Worm (Caenorhabditis elegans) whole organism, late embryonic: ENCODE measurements around the gene Y49F6B.8.

ENCODE experiments used
- C08G9.2 ChIP-seq: sonication (generic microtip); optimal IDR thresholded peaks from 2 replicates; lab custom pipeline; 2016; ENCODE audit warnings: mild to moderate bottlenecking, missing genetic modification characterization, moderate library complexity, missing compliant biosample characterization
- C38D4.7 ChIP-seq: fragments of 200-800 bp; sonication (Bioruptor generic); optimal IDR thresholded peaks from 2 replicates; lab custom pipeline; 2018; ENCODE audit warnings: mild to moderate bottlenecking, missing genetic modification characterization, moderate library complexity, missing compliant biosample characterization
- K02D7.2 ChIP-seq: sonication (generic microtip); optimal IDR thresholded peaks from 2 replicates; lab custom pipeline; 2017; ENCODE audit warnings: mild to moderate bottlenecking, missing genetic modification characterization, missing compliant biosample characterization
- K09A11.1 ChIP-seq: sonication (generic microtip); optimal IDR thresholded peaks from 2 replicates; lab custom pipeline; 2017; ENCODE audit warnings: antibody characterized with exemption, mild to moderate bottlenecking, missing genetic modification characterization, missing compliant biosample characterization; ENCODE audit not compliant: insufficient read depth
- T23F11.4 ChIP-seq: fragments of 200-800 bp; sonication (Bioruptor generic); optimal IDR thresholded peaks from 2 replicates; lab custom pipeline; 2018; ENCODE audit warnings: mild to moderate bottlenecking, missing genetic modification characterization, missing compliant biosample characterization
- Y22D7AL.16 ChIP-seq: sonication (generic microtip); optimal IDR thresholded peaks from 2 replicates; lab custom pipeline; 2016; ENCODE audit warnings: missing genetic modification characterization, missing compliant biosample characterization
- ama-1 ChIP-seq: fragments of 150-350 bp; optimal IDR thresholded peaks from 2 replicates; lab custom pipeline; 2014
- ceh-14 ChIP-seq: sonication (generic microtip); optimal IDR thresholded peaks from 2 replicates; lab custom pipeline; 2016; ENCODE audit warnings: missing genotype, missing genetic modification characterization, missing compliant biosample characterization
- ceh-18 ChIP-seq: sonication (generic microtip); optimal IDR thresholded peaks from 2 replicates; lab custom pipeline; 2016; ENCODE audit warnings: missing genetic modification characterization, missing compliant biosample characterization
- ceh-19 ChIP-seq: fragments of 200-800 bp; sonication (Bioruptor generic); optimal IDR thresholded peaks from 2 replicates; lab custom pipeline; 2018; ENCODE audit warnings: mild to moderate bottlenecking, missing genetic modification characterization, missing compliant biosample characterization
- ceh-2 ChIP-seq: sonication (generic microtip); optimal IDR thresholded peaks from 2 replicates; lab custom pipeline; 2016; ENCODE audit warnings: missing genotype, missing genetic modification characterization, missing compliant biosample characterization
- ceh-22 ChIP-seq: sonication (generic microtip); optimal IDR thresholded peaks from 2 replicates; lab custom pipeline; 2017; ENCODE audit warnings: missing biosample characterization, missing genetic modification characterization
- ceh-24 ChIP-seq: sonication (generic microtip); optimal IDR thresholded peaks from 2 replicates; lab custom pipeline; 2016; ENCODE audit warnings: mild to moderate bottlenecking, missing genetic modification characterization, missing compliant biosample characterization
- ceh-30 ChIP-seq: fragments of 150-350 bp; optimal IDR thresholded peaks from 2 replicates; lab custom pipeline; 2014; ENCODE audit warnings: missing biosample characterization, missing genetic modification characterization
- ceh-31 ChIP-seq: sonication (generic microtip); optimal IDR thresholded peaks from 2 replicates; lab custom pipeline; 2016; ENCODE audit warnings: missing genetic modification characterization, missing compliant biosample characterization
- ceh-6 ChIP-seq: fragments of 200-800 bp; sonication (Bioruptor generic); optimal IDR thresholded peaks from 2 replicates; lab custom pipeline; 2018; ENCODE audit warnings: mild to moderate bottlenecking, missing genetic modification characterization, missing compliant biosample characterization
- ceh-9 ChIP-seq: sonication (generic microtip); optimal IDR thresholded peaks from 2 replicates; lab custom pipeline; 2016; ENCODE audit warnings: mild to moderate bottlenecking, missing genetic modification characterization, inconsistent platforms, missing compliant biosample characterization
- che-1 ChIP-seq: sonication (generic microtip); optimal IDR thresholded peaks from 2 replicates; lab custom pipeline; 2016; ENCODE audit warnings: mild to moderate bottlenecking, missing genetic modification characterization, missing compliant biosample characterization
- dmd-4 ChIP-seq: sonication (generic microtip); optimal IDR thresholded peaks from 2 replicates; lab custom pipeline; 2016; ENCODE audit warnings: borderline replicate concordance, missing genetic modification characterization, missing compliant biosample characterization
- elt-2 ChIP-seq: sonication (generic microtip); optimal IDR thresholded peaks from 2 replicates; lab custom pipeline; 2016; ENCODE audit warnings: missing genetic modification reagents, missing genetic modification characterization, missing compliant biosample characterization
- elt-4 ChIP-seq: sonication (generic microtip); optimal IDR thresholded peaks from 2 replicates; lab custom pipeline; 2016; ENCODE audit warnings: missing genetic modification characterization, missing compliant biosample characterization
- eyg-1 ChIP-seq: sonication (generic microtip); optimal IDR thresholded peaks from 2 replicates; lab custom pipeline; 2016; ENCODE audit warnings: missing genotype, missing genetic modification characterization, missing compliant biosample characterization
- fax-1 ChIP-seq: sonication (generic microtip); optimal IDR thresholded peaks from 2 replicates; lab custom pipeline; 2016; ENCODE audit warnings: missing genotype, missing genetic modification characterization, missing compliant biosample characterization
- fkh-6 ChIP-seq: sonication (generic microtip); optimal IDR thresholded peaks from 2 replicates; lab custom pipeline; 2016; ENCODE audit warnings: missing genetic modification characterization, missing compliant biosample characterization
- gmeb-2 ChIP-seq: sonication (generic microtip); optimal IDR thresholded peaks from 2 replicates; lab custom pipeline; 2016; ENCODE audit warnings: missing genetic modification characterization, inconsistent platforms, missing compliant biosample characterization
- hlh-13 ChIP-seq: fragments of 200-800 bp; sonication (Bioruptor generic); optimal IDR thresholded peaks from 2 replicates; lab custom pipeline; 2018; ENCODE audit warnings: mild to moderate bottlenecking, missing genetic modification characterization, missing compliant biosample characterization
- hlh-15 ChIP-seq: sonication (generic microtip); optimal IDR thresholded peaks from 2 replicates; lab custom pipeline; 2016; ENCODE audit warnings: missing genetic modification characterization, missing compliant biosample characterization
- hlh-6 ChIP-seq: sonication (generic microtip); optimal IDR thresholded peaks from 2 replicates; lab custom pipeline; 2016; ENCODE audit warnings: missing genotype, missing genetic modification characterization, missing compliant biosample characterization
- lim-6 ChIP-seq: sonication (generic microtip); optimal IDR thresholded peaks from 2 replicates; lab custom pipeline; 2016; ENCODE audit warnings: missing genetic modification characterization, missing compliant biosample characterization
- lin-11 ChIP-seq: fragments of 200-800 bp; sonication (Bioruptor generic); optimal IDR thresholded peaks from 2 replicates; lab custom pipeline; 2018; ENCODE audit warnings: mild to moderate bottlenecking, missing genetic modification characterization, missing compliant biosample characterization
- madf-2 ChIP-seq: sonication (generic microtip); optimal IDR thresholded peaks from 2 replicates; lab custom pipeline; 2017; ENCODE audit warnings: missing genetic modification characterization, missing compliant biosample characterization
- mec-3 ChIP-seq: sonication (generic microtip); optimal IDR thresholded peaks from 2 replicates; lab custom pipeline; 2016; ENCODE audit warnings: borderline replicate concordance, missing genetic modification characterization, missing compliant biosample characterization
- nhr-11 ChIP-seq: fragments of 150-350 bp; optimal IDR thresholded peaks from 2 replicates; lab custom pipeline; 2014; ENCODE audit warnings: missing biosample characterization, missing genetic modification characterization
- npax-4 ChIP-seq: sonication (generic microtip); optimal IDR thresholded peaks from 2 replicates; lab custom pipeline; 2016; ENCODE audit warnings: missing genetic modification characterization, missing compliant biosample characterization
- odd-2 ChIP-seq: sonication (generic microtip); optimal IDR thresholded peaks from 2 replicates; lab custom pipeline; 2017; ENCODE audit warnings: antibody characterized with exemption, mild to moderate bottlenecking, missing genetic modification characterization, missing compliant biosample characterization
- pag-3 ChIP-seq: sonication (generic microtip); optimal IDR thresholded peaks from 2 replicates; lab custom pipeline; 2016; ENCODE audit warnings: missing compliant biosample characterization, missing genetic modification characterization, borderline replicate concordance
- pat-9 ChIP-seq: fragments of 200-800 bp; sonication (Bioruptor generic); optimal IDR thresholded peaks from 2 replicates; lab custom pipeline; 2018; ENCODE audit warnings: mild to moderate bottlenecking, missing genetic modification characterization, moderate library complexity, missing compliant biosample characterization
- pax-1 ChIP-seq: fragments of 150-350 bp; optimal IDR thresholded peaks from 2 replicates; lab custom pipeline; 2014; ENCODE audit warnings: missing biosample characterization, missing genetic modification characterization
- pha-2 ChIP-seq: sonication (generic microtip); optimal IDR thresholded peaks from 2 replicates; lab custom pipeline; 2017; ENCODE audit warnings: mild to moderate bottlenecking, missing genetic modification characterization, missing compliant biosample characterization
- pqm-1 ChIP-seq: sonication (generic microtip); optimal IDR thresholded peaks from 2 replicates; lab custom pipeline; 2016; ENCODE audit warnings: missing genetic modification characterization, missing compliant biosample characterization
- pros-1 ChIP-seq: fragments of 150-350 bp; optimal IDR thresholded peaks from 2 replicates; lab custom pipeline; 2014; ENCODE audit warnings: missing biosample characterization, missing genetic modification reagents, missing genetic modification characterization
- rnt-1 ChIP-seq: sonication (generic microtip); optimal IDR thresholded peaks from 2 replicates; lab custom pipeline; 2016; ENCODE audit warnings: missing genetic modification characterization, missing compliant biosample characterization
- sdc-2 ChIP-seq: sonication (generic microtip); optimal IDR thresholded peaks from 2 replicates; lab custom pipeline; 2016; ENCODE audit warnings: missing genotype, missing genetic modification characterization, missing compliant biosample characterization
- sox-2 ChIP-seq: fragments of 200-800 bp; sonication (Bioruptor generic); IDR thresholded peaks from 2 replicates; pipeline ENCODE4 v1.3.6; 2022; ENCODE audit warnings: missing genetic modification reagents, missing genetic modification characterization, missing compliant biosample characterization
- sox-4 ChIP-seq: sonication (generic microtip); optimal IDR thresholded peaks from 2 replicates; lab custom pipeline; 2017; ENCODE audit warnings: mild to moderate bottlenecking, missing genetic modification characterization, inconsistent platforms, missing compliant biosample characterization
- syd-9 ChIP-seq: sonication (generic microtip); optimal IDR thresholded peaks from 2 replicates; lab custom pipeline; 2016; ENCODE audit warnings: mild to moderate bottlenecking, missing genetic modification characterization, moderate library complexity, missing compliant biosample characterization
- tbx-2 ChIP-seq: sonication (generic microtip); optimal IDR thresholded peaks from 2 replicates; lab custom pipeline; 2016; ENCODE audit warnings: missing genetic modification characterization, missing compliant biosample characterization
- tbx-7 ChIP-seq: sonication (generic microtip); optimal IDR thresholded peaks from 2 replicates; lab custom pipeline; 2016; ENCODE audit warnings: missing genotype, missing genetic modification characterization, missing compliant biosample characterization
- unc-42 ChIP-seq: sonication (generic microtip); optimal IDR thresholded peaks from 2 replicates; lab custom pipeline; 2016; ENCODE audit warnings: missing genotype, missing genetic modification characterization, missing compliant biosample characterization
- unc-86 ChIP-seq: sonication (generic microtip); optimal IDR thresholded peaks from 2 replicates; lab custom pipeline; 2016; ENCODE audit warnings: missing genetic modification characterization, missing compliant biosample characterization
- zip-5 ChIP-seq: sonication (generic microtip); optimal IDR thresholded peaks from 2 replicates; lab custom pipeline; 2016; ENCODE audit warnings: missing genetic modification characterization, missing compliant biosample characterization
- ztf-16 ChIP-seq: sonication (generic microtip); optimal IDR thresholded peaks from 2 replicates; lab custom pipeline; 2017; ENCODE audit warnings: missing genetic modification characterization, missing compliant biosample characterization

Gene Y49F6B.8

DNA sequence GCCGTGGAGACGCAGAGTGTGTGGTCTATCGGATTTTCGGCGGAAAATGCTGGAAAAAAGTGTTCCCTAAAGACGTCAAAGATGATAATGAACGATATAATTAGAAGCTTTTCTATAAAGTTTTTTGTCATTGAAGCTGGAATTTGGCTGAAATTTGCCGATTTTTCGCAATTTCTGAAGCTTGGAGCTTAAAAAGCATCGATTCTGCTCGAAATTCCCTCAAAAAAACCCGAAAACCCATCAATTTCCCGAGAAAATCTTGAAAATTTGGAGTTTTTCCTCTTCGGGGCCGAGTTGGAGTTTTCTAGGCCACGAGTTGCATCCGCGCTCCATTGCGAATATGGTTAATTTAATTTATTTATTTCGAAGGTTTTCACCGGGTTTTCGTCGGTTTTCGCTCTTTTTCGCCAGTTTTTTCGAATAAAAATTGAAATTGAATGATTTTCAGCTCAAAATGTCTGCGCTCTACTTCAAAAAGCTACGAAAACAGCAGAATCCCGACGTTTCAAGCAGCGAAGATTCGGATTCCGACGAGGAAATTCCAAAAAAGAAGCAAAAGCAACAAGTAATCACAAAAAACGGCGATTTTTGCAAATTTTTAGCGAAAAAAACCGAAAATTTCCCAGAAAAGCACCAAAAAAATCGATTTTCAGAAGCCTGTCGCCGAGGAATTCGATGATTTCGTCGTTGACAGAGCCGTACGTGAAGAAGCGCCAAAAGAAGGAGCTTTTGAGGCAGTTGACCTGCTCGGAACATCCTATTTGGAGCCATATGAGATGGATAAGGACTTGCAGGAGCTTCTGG is 21.2 kb upstream of the Y49F6B.8 start, which contains the start of the genes col-71 and Y49F6B.2:
Gene col-71, minus strand, starts transcription at position 51 of the 804 bp plus-strand sequence.
Gene Y49F6B.2, plus strand, starts transcription at position 449 of the 804 bp plus-strand sequence.
- TF ChIP-seq ceh-30 (tag; lab: Kevin White, UChicago) (peak; percentile 53), ceh-14 (peak; percentile 89), ceh-9 (no peak), gmeb-2 (peak; percentile 30), odd-2 (no peak), ama-1 (lab: Kevin White, UChicago) (no peak), ceh-2 (tag; lab: Kevin White, UChicago) (peak; percentile 86), K09A11.1 (tag; lab: Kevin White, UChicago) (no peak), mec-3 (tag; lab: Kevin White, UChicago) (peak; percentile 86), unc-86 (peak; percentile 34), syd-9 (tag; lab: Kevin White, UChicago) (no peak), pros-1 (tag; lab: Kevin White, UChicago) (no peak), ceh-24 (tag; lab: Kevin White, UChicago) (no peak), hlh-13 (GFP tag; lab: Kevin White, UChicago) (no peak), che-1 (tag; lab: Kevin White, UChicago) (peak; percentile 22), eyg-1 (no peak), pag-3 (tag; lab: Kevin White, UChicago) (no peak), pqm-1 (tag; lab: Kevin White, UChicago) (no peak), C08G9.2 (peak; percentile 90), hlh-15 (tag; lab: Kevin White, UChicago) (peak; percentile 1), ceh-19 (GFP tag; lab: Kevin White, UChicago) (no peak), nhr-11 (tag; lab: Kevin White, UChicago) (no peak), C38D4.7 (no peak), pax-1 (tag; lab: Kevin White, UChicago) (peak; percentile 44), T23F11.4 (GFP tag; lab: Kevin White, UChicago) (no peak), ceh-22 (tag; lab: Kevin White, UChicago) (no peak), ceh-6 (GFP tag; lab: Kevin White, UChicago) (no peak), sox-2 (GFP tag; lab: Robert Waterston, UW) (no peak), K02D7.2 (tag; lab: Kevin White, UChicago) (no peak), ztf-16 (peak; percentile 48), madf-2 (tag; lab: Kevin White, UChicago) (no peak), pha-2 (no peak), ceh-31 (tag; lab: Kevin White, UChicago) (peak; percentile 96), tbx-2 (peak; percentile 83), rnt-1 (peak; percentile 73), pat-9 (no peak), npax-4 (tag; lab: Kevin White, UChicago) (no peak), tbx-7 (tag; lab: Kevin White, UChicago) (peak; percentile 84), lin-11 (no peak), fax-1 (peak; percentile 70), elt-2 (tag; lab: Kevin White, UChicago) (peak; percentile 67), elt-4 (tag; lab: Kevin White, UChicago) (no peak), sox-4 (tag; lab: Kevin White, UChicago) (no peak), hlh-6 (tag; lab: Kevin White, UChicago) (no peak), lim-6 (tag; lab: Kevin White, UChicago) (peak; percentile 63), dmd-4 (tag; lab: Kevin White, UChicago) (no peak), zip-5 (peak; percentile 83), sdc-2 (tag; lab: Kevin White, UChicago) (no peak), Y22D7AL.16 (tag; lab: Kevin White, UChicago) (no peak), fkh-6 (no peak), ceh-18 (tag; lab: Kevin White, UChicago) (peak; percentile 55), unc-42 (peak; percentile 100)
